Worm (Caenorhabditis elegans) whole organism, L3 larva: ENCODE measurements around the gene F17A2.16.

Experiments used
- aly-2 ChIP-seq: fragments of 150-350 bp; optimal IDR thresholded peaks from 2 replicates; lab custom pipeline; 2014; ENCODE audit warnings: missing biosample characterization, missing genetic modification characterization
- elt-1 ChIP-seq: fragments of 150-350 bp; optimal IDR thresholded peaks from 2 replicates; lab custom pipeline; 2014; ENCODE audit warnings: missing biosample characterization, missing genetic modification characterization
- fos-1 ChIP-seq: fragments of 150-350 bp; optimal IDR thresholded peaks from 2 replicates; lab custom pipeline; 2014; ENCODE audit warnings: missing biosample characterization, missing genetic modification characterization
- lin-39 ChIP-seq: fragments of 150-350 bp; optimal IDR thresholded peaks from 2 replicates; lab custom pipeline; 2018; ENCODE audit warnings: missing biosample characterization, missing genetic modification reagents, missing genetic modification characterization
- nfya-1 ChIP-seq: sonication (generic microtip); optimal IDR thresholded peaks from 2 replicates; lab custom pipeline; 2017; ENCODE audit warnings: missing genetic modification characterization, mild to moderate bottlenecking, missing compliant biosample characterization, antibody characterized with exemption, moderate library complexity; ENCODE audit not compliant: insufficient read depth
- nhr-12 ChIP-seq: fragments of 150-350 bp; optimal IDR thresholded peaks from 2 replicates; lab custom pipeline; 2014; ENCODE audit warnings: missing biosample characterization, missing genetic modification characterization
- nhr-237 ChIP-seq: fragments of 150-350 bp; optimal IDR thresholded peaks from 2 replicates; lab custom pipeline; 2014; ENCODE audit warnings: missing biosample characterization, missing genetic modification characterization
- nhr-28 ChIP-seq: fragments of 150-350 bp; optimal IDR thresholded peaks from 2 replicates; lab custom pipeline; 2014; ENCODE audit warnings: missing biosample characterization, missing genetic modification characterization
- nhr-76 ChIP-seq: fragments of 150-350 bp; sonication (generic microtip); optimal IDR thresholded peaks from 5 replicates; lab custom pipeline; 2014; ENCODE audit warnings: missing biosample characterization, missing genetic modification characterization
- pha-4 ChIP-seq: fragments of 150-350 bp; optimal IDR thresholded peaks from 2 replicates; lab custom pipeline; 2014; ENCODE audit warnings: missing biosample characterization, missing genetic modification reagents, missing genetic modification characterization
- skn-1 ChIP-seq: fragments of 150-350 bp; optimal IDR thresholded peaks from 2 replicates; lab custom pipeline; 2014; ENCODE audit warnings: missing biosample characterization, missing genetic modification characterization
- unc-39 ChIP-seq: sonication (generic microtip); optimal IDR thresholded peaks from 4 replicates; lab custom pipeline; 2017; ENCODE audit warnings: missing biosample characterization, missing genetic modification characterization

DNA sequence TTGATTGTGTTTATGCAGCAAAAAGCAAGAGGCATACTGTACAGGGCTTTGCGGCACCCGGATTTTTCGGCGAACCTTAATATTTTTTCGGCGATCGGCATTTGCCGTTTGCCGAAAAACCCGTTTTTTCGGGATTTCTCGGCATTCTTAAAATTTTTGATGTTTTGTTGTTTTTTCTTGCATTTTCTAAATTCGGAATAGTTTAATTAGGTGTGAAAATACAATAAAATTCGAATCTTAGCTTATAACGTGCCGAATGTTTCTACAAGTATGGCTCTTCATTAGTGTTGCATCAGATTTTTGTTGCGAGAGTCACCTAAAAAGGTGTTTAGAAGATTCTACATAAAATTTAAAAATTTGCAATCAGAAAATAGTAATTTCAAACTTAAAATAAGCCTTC is 32.7 kb upstream of the F17A2.16 start, which contains the start of gene C04B4.6:
- TF ChIP-seq aly-2 (tag; lab: Kevin White, UChicago) (no peak), fos-1 (tag; lab: Kevin White, UChicago) (no peak), nhr-28 (tag; lab: Kevin White, UChicago) (no peak), skn-1 (tag; lab: Kevin White, UChicago) (no peak), nhr-237 (tag; lab: Kevin White, UChicago) (no peak), unc-39 (tag; lab: Kevin White, UChicago) (no peak), nhr-12 (tag; lab: Kevin White, UChicago) (no peak), elt-1 (tag; lab: Kevin White, UChicago) (no peak), nfya-1 (tag; lab: Kevin White, UChicago) (no peak), pha-4 (no peak), lin-39 (tag; lab: Kevin White, UChicago) (no peak), nhr-76 (no peak)
